Fruit fly (Drosophila melanogaster) whole organism, pupa: Measurements from ENCODE around the gene Trmt6.

Experiments
- CG15710 ChIP-seq: fragments of 200-800 bp; sonication (Bioruptor generic); optimal IDR thresholded peaks from 2 replicates; lab custom pipeline; 2018; ENCODE audit warnings: missing biosample characterization, mild to moderate bottlenecking, missing genetic modification characterization, moderate library complexity
- CG34367 ChIP-seq: fragments of 200-800 bp; sonication (Bioruptor generic); optimal IDR thresholded peaks from 2 replicates; lab custom pipeline; 2018; ENCODE audit warnings: missing biosample characterization, mild to moderate bottlenecking, missing genetic modification characterization
- CG8301 ChIP-seq: fragments of 200-800 bp; sonication (Bioruptor generic); optimal IDR thresholded peaks from 2 replicates; lab custom pipeline; 2018; ENCODE audit warnings: missing biosample characterization, mild to moderate bottlenecking, missing genetic modification characterization
- EcR ChIP-seq: fragments of 200-800 bp; sonication (Bioruptor generic); optimal IDR thresholded peaks from 3 replicates; lab custom pipeline; 2019; ENCODE audit warnings: missing biosample characterization, missing genetic modification characterization, mild to moderate bottlenecking, moderate library complexity, missing genetic modification reagents
- Ets98B ChIP-seq: fragments of 200-800 bp; sonication (Bioruptor generic); IDR thresholded peaks from 2 replicates; pipeline ENCODE4 v1.3.6; 2022; ENCODE audit warnings: missing biosample characterization, missing genetic modification characterization
- gl ChIP-seq: fragments of 200-800 bp; sonication (Bioruptor generic); optimal IDR thresholded peaks from 2 replicates; lab custom pipeline; 2018; ENCODE audit warnings: missing biosample characterization, mild to moderate bottlenecking, missing genetic modification characterization

DNA sequence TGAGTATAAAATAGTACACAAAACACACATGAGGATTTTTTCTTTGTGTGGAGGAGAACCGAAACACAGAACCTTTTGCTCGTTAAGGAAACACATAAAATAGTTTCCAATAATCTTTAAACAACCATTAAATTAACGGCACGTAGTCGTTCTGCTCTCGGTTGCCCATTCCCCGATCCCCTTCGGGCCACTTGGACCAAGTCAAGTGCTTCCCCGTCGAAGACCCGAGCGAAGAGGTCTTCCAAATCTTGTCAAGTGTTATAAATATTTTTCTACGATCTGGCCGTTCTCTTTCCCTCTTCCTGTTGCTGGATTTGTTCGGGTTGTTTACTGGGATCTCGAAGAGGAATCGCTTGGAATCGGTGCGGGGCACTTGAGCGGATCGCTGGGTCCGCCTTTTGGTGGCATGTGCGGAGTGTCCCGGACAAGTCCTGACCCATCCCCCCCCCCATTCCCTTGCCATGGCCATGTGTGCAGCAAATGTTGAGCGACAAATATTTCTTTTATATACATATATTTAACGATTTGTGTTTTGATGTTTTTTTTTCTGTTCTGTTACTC is 31.1 kb downstream of the Trmt6 start:
- TF ChIP-seq CG34367 (tag; lab: Kevin White, UChicago) = no peak
- no peak for TF ChIP-seq Ets98B (GFP tag; lab: Robert Waterston, UW)
- TF ChIP-seq EcR (GFP tag; lab: Kevin White, UChicago) = no peak
- no peak for TF ChIP-seq gl
- no peak for TF ChIP-seq CG8301 (tag; lab: Kevin White, UChicago)
- no peak for TF ChIP-seq CG15710 (tag; lab: Kevin White, UChicago)
